Fruit fly (Drosophila melanogaster): ENCODE measurements around the gene hdm.
A peak's percentile ranks its signal among the peaks of the same experiment; 100 is the strongest.

The hdm gene

DNA sequence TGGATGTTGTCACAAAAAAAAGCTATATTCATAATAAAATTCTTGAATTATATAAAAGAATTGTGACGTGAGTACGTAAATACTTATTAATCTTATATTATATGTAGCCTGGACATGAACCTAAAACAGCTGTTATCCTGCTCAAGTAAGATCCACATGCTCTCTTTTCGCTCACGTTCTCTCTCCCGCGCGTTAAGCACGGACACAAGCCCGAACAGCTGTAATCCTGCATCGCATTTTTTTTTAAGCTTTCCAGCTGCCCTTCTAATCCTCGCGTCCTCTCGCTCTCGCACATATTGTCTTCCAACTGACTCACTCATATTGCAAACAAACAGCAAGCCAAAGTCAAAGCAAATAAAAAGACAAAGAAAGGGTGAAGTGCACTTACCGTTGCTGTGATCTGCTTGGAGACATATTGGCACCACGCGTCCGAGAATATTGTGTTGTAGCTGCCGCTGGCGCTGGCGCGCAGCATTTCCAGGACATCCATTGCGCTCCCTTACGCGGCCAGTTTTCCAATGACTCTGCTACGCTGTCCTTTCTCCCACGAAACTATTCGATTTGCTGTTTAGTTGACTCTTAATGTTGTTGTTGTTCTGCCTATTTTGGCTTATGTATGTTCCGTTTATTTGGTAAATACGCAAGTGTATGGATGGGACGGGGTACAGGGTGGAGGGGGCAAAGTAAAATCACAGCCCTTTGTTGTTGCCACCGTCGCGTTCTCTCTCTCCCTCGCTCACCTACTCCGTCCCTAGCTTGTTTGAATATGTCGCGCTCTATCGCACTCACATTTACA is 47.3 kb upstream of the hdm start (continued):
- TF ChIP-seq BEAF-32 (GFP tag; optimal IDR thresholded peaks at IDR 0.05), result peak; percentile 1
- TF ChIP-seq CG4707 (GFP tag; optimal IDR thresholded peaks at IDR 0.05), result no peak
- TF ChIP-seq crol (GFP tag; IDR thresholded peaks at IDR 0.05), result peak; percentile 93
- no peak for TF ChIP-seq MESR4 (GFP tag; optimal IDR thresholded peaks at IDR 0.05)
- TF ChIP-seq ranshi (GFP tag; IDR thresholded peaks at IDR 0.05), result no peak
- TF ChIP-seq Dbx (GFP tag; IDR thresholded peaks at IDR 0.05), result 0 out of 3 replicates have a peak, but pooled peaks have one; percentile 8
- TF ChIP-seq CG12769 (tag; optimal IDR thresholded peaks at IDR 0.05), result peak; percentile 17
- TF ChIP-seq mirr (GFP tag; optimal IDR thresholded peaks at IDR 0.05), result peak; percentile 7
- peak in 1 of 2 experiments; percentile 30 for TF ChIP-seq Pdp1 (GFP tag; optimal IDR thresholded peaks at IDR 0.05)
- TF ChIP-seq CG34422 (GFP tag; IDR thresholded peaks at IDR 0.05), result no peak
- TF ChIP-seq Lhr (GFP tag; optimal IDR thresholded peaks at IDR 0.05), result no peak
- no peak for TF ChIP-seq tna (GFP tag; IDR thresholded peaks at IDR 0.05; ENCODE audit: partially characterized antibody)
- peak; percentile 56 for TF ChIP-seq oc (tag; optimal IDR thresholded peaks at IDR 0.05)

DNA sequence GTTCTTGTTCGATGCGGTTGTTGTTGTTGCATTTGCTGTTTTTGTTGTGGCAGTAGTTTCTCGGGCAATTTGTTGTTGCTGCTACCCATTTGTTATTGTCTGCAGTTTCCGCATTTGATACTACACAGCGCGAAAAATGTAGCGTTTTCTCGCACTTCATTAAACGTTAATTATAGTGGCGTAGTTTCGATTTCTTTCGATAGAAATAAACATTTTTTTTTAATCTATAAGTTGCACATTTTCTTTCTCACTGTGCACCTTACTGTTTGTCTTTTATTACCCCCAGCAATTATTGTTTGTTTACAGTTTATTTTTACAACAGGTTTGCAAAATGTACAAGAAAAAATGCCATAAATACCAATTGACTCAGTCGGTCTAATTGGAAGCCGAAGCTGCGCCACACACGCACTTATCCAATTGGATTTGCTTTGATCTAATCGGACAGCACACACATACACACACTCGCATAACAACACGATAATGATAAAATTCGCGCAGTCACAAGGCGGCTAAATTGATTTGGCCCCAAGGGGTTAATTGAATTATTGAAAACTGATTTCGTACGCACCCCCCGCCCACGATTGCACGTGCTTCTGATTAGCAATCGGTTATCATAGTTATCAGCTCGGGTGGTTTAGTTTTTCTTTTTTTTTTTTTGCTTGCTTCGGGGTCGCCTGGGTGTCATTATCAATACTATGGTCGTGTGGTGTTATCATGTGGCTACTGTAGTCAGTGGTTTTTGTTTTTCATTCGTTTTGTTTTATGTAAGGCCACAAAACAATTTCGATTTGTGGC is 46.0 kb upstream of the hdm start:
- peak; percentile 40 for TF ChIP-seq sens (GFP tag)
- no peak for TF ChIP-seq NFAT (GFP tag; IDR thresholded peaks at IDR 0.05)
- TF ChIP-seq cwo (GFP tag; optimal IDR thresholded peaks at IDR 0.05), result peak; percentile 99
- no peak for TF ChIP-seq lbe (GFP tag; optimal IDR thresholded peaks at IDR 0.05)
- peak; percentile 25; the same call in 1 of the 2 replicates for TF ChIP-seq rib (GFP tag; IDR thresholded peaks at IDR 0.05)
- TF ChIP-seq D (optimal IDR thresholded peaks at IDR 0.05), result no peak
- no peak for TF ChIP-seq D (GFP tag; optimal IDR thresholded peaks at IDR 0.05)
- peak; percentile 24 for TF ChIP-seq cg (GFP tag; optimal IDR thresholded peaks at IDR 0.05)
- TF ChIP-seq CG4360 (GFP tag; IDR thresholded peaks at IDR 0.05), result peak; percentile 10; the same call in 1 of the 2 replicates
- TF ChIP-seq pfk (GFP tag; optimal IDR thresholded peaks at IDR 0.05), result peak; percentile 3
- TF ChIP-seq cato (GFP tag; optimal IDR thresholded peaks at IDR 0.05; ENCODE audit: borderline replicate concordance), result no peak
- no peak for TF ChIP-seq CG13296 (GFP tag; optimal IDR thresholded peaks at IDR 0.05)
- peak; percentile 51 for TF ChIP-seq lab (GFP tag; optimal IDR thresholded peaks at IDR 0.05)
- TF ChIP-seq Oaz (GFP tag; IDR thresholded peaks at IDR 0.05), result no peak
- peak; percentile 54 for TF ChIP-seq sqz (GFP tag; optimal IDR thresholded peaks at IDR 0.05)
- TF ChIP-seq CG15479 (GFP tag; optimal IDR thresholded peaks at IDR 0.05), result peak; percentile 52
- TF ChIP-seq Meics (GFP tag; optimal IDR thresholded peaks at IDR 0.05), result no peak
- no peak for TF ChIP-seq Fer2 (tag; optimal IDR thresholded peaks at IDR 0.05)
- peak; percentile 73; the same call in 1 of the 2 replicates for TF ChIP-seq GATAe (GFP tag; conservative IDR thresholded peaks at IDR 0.05)
- 0 out of 2 replicates have a peak, but pooled peaks have one; percentile 24 for TF ChIP-seq slbo (GFP tag; IDR thresholded peaks at IDR 0.05)
- TF ChIP-seq grn (GFP tag; optimal IDR thresholded peaks at IDR 0.05), result peak; percentile 86
- TF ChIP-seq CG14965 (GFP tag; optimal IDR thresholded peaks at IDR 0.05; ENCODE audit: borderline replicate concordance), result no peak
- no peak for TF ChIP-seq CG13775 (GFP tag; optimal IDR thresholded peaks at IDR 0.05)
- TF ChIP-seq Ets65A (GFP tag), result peak; percentile 37
- TF ChIP-seq Kr (GFP tag; optimal IDR thresholded peaks at IDR 0.05), result no peak
- TF ChIP-seq E2f2 (GFP tag; IDR thresholded peaks at IDR 0.05), result 0 out of 2 replicates have a peak, but pooled peaks have one; percentile 10
- TF ChIP-seq CG34376 (GFP tag; optimal IDR thresholded peaks at IDR 0.05), result peak; percentile 79
- no peak for TF ChIP-seq Hsf (GFP tag; optimal IDR thresholded peaks at IDR 0.05)
- peak; percentile 62 for TF ChIP-seq Drgx (GFP tag; IDR thresholded peaks at IDR 0.05)
- peak; percentile 98 for TF ChIP-seq sug (tag; optimal IDR thresholded peaks at IDR 0.05)
- TF ChIP-seq ase (GFP tag; IDR thresholded peaks at IDR 0.05), result 0 out of 3 replicates have a peak, but pooled peaks have one; percentile 22
- no peak for TF ChIP-seq H15 (GFP tag; IDR thresholded peaks at IDR 0.05)
- TF ChIP-seq Pdp1 (GFP tag; optimal IDR thresholded peaks at IDR 0.05), result peak in 1 of 2 experiments; percentile 21
- TF ChIP-seq ftz-f1 (GFP tag; optimal IDR thresholded peaks at IDR 0.05), result peak; percentile 18
